Worm (Caenorhabditis elegans) whole organism, late embryonic: ENCODE measurements around the gene mcm-5.

Experiments used
- F13H6.1 ChIP-seq: sonication (generic microtip); optimal IDR thresholded peaks from 2 replicates; lab custom pipeline; 2016; ENCODE audit warnings: missing genetic modification characterization, missing compliant biosample characterization
- K02D7.2 ChIP-seq: sonication (generic microtip); optimal IDR thresholded peaks from 2 replicates; lab custom pipeline; 2017; ENCODE audit warnings: mild to moderate bottlenecking, missing genetic modification characterization, missing compliant biosample characterization
- ama-1 ChIP-seq: fragments of 150-350 bp; optimal IDR thresholded peaks from 2 replicates; lab custom pipeline; 2014
- ceh-19 ChIP-seq: fragments of 200-800 bp; sonication (Bioruptor generic); optimal IDR thresholded peaks from 2 replicates; lab custom pipeline; 2018; ENCODE audit warnings: mild to moderate bottlenecking, missing genetic modification characterization, missing compliant biosample characterization
- ceh-2 ChIP-seq: sonication (generic microtip); optimal IDR thresholded peaks from 2 replicates; lab custom pipeline; 2016; ENCODE audit warnings: missing genotype, missing genetic modification characterization, missing compliant biosample characterization
- ceh-22 ChIP-seq: sonication (generic microtip); optimal IDR thresholded peaks from 2 replicates; lab custom pipeline; 2017; ENCODE audit warnings: missing biosample characterization, missing genetic modification characterization
- ceh-24 ChIP-seq: sonication (generic microtip); optimal IDR thresholded peaks from 2 replicates; lab custom pipeline; 2016; ENCODE audit warnings: mild to moderate bottlenecking, missing genetic modification characterization, missing compliant biosample characterization
- ceh-31 ChIP-seq: sonication (generic microtip); optimal IDR thresholded peaks from 2 replicates; lab custom pipeline; 2016; ENCODE audit warnings: missing genetic modification characterization, missing compliant biosample characterization
- ceh-34 ChIP-seq: sonication (generic microtip); optimal IDR thresholded peaks from 2 replicates; lab custom pipeline; 2016; ENCODE audit warnings: mild to moderate bottlenecking, missing genetic modification characterization, missing compliant biosample characterization
- ceh-45 ChIP-seq: fragments of 200-800 bp; sonication (Bioruptor generic); IDR thresholded peaks from 2 replicates; pipeline ENCODE4 v1.3.6; 2022; ENCODE audit warnings: missing genetic modification reagents, missing genetic modification characterization, missing compliant biosample characterization
- ceh-6 ChIP-seq: fragments of 200-800 bp; sonication (Bioruptor generic); optimal IDR thresholded peaks from 2 replicates; lab custom pipeline; 2018; ENCODE audit warnings: mild to moderate bottlenecking, missing genetic modification characterization, missing compliant biosample characterization
- ets-4 ChIP-seq: sonication (generic microtip); optimal IDR thresholded peaks from 2 replicates; lab custom pipeline; 2016; ENCODE audit warnings: missing genetic modification characterization, missing compliant biosample characterization
- eyg-1 ChIP-seq: sonication (generic microtip); optimal IDR thresholded peaks from 2 replicates; lab custom pipeline; 2016; ENCODE audit warnings: missing genotype, missing genetic modification characterization, missing compliant biosample characterization
- fkh-10 ChIP-seq: fragments of 150-350 bp; optimal IDR thresholded peaks from 2 replicates; lab custom pipeline; 2014; ENCODE audit warnings: missing biosample characterization, missing genetic modification reagents, missing genetic modification characterization
- gmeb-2 ChIP-seq: sonication (generic microtip); optimal IDR thresholded peaks from 2 replicates; lab custom pipeline; 2016; ENCODE audit warnings: missing genetic modification characterization, inconsistent platforms, missing compliant biosample characterization
- hlh-13 ChIP-seq: fragments of 200-800 bp; sonication (Bioruptor generic); optimal IDR thresholded peaks from 2 replicates; lab custom pipeline; 2018; ENCODE audit warnings: mild to moderate bottlenecking, missing genetic modification characterization, missing compliant biosample characterization
- hlh-15 ChIP-seq: sonication (generic microtip); optimal IDR thresholded peaks from 2 replicates; lab custom pipeline; 2016; ENCODE audit warnings: missing genetic modification characterization, missing compliant biosample characterization
- hlh-30 ChIP-seq: sonication (generic microtip); optimal IDR thresholded peaks from 2 replicates; lab custom pipeline; 2017; ENCODE audit warnings: antibody characterized with exemption, missing genetic modification characterization, missing compliant biosample characterization; ENCODE audit not compliant: insufficient read depth
- lin-11 ChIP-seq: fragments of 200-800 bp; sonication (Bioruptor generic); optimal IDR thresholded peaks from 2 replicates; lab custom pipeline; 2018; ENCODE audit warnings: mild to moderate bottlenecking, missing genetic modification characterization, missing compliant biosample characterization
- nfya-1 ChIP-seq: sonication (generic microtip); optimal IDR thresholded peaks from 2 replicates; lab custom pipeline; 2017; ENCODE audit warnings: missing genetic modification characterization, mild to moderate bottlenecking, missing compliant biosample characterization, antibody characterized with exemption, moderate library complexity
- nhr-11 ChIP-seq: fragments of 150-350 bp; optimal IDR thresholded peaks from 2 replicates; lab custom pipeline; 2014; ENCODE audit warnings: missing biosample characterization, missing genetic modification characterization
- nhr-232 ChIP-seq: sonication (generic microtip); optimal IDR thresholded peaks from 2 replicates; lab custom pipeline; 2016; ENCODE audit warnings: missing genetic modification characterization, missing compliant biosample characterization
- pat-9 ChIP-seq: fragments of 200-800 bp; sonication (Bioruptor generic); optimal IDR thresholded peaks from 2 replicates; lab custom pipeline; 2018; ENCODE audit warnings: mild to moderate bottlenecking, missing genetic modification characterization, moderate library complexity, missing compliant biosample characterization
- pha-2 ChIP-seq: sonication (generic microtip); optimal IDR thresholded peaks from 2 replicates; lab custom pipeline; 2017; ENCODE audit warnings: mild to moderate bottlenecking, missing genetic modification characterization, missing compliant biosample characterization
- pha-4 ChIP-seq: fragments of 150-350 bp; optimal IDR thresholded peaks from 2 replicates; lab custom pipeline; 2018; ENCODE audit warnings: missing biosample characterization, missing genetic modification reagents, missing genetic modification characterization
- pqm-1 ChIP-seq: sonication (generic microtip); optimal IDR thresholded peaks from 2 replicates; lab custom pipeline; 2016; ENCODE audit warnings: missing genetic modification characterization, missing compliant biosample characterization
- pros-1 ChIP-seq: fragments of 150-350 bp; optimal IDR thresholded peaks from 2 replicates; lab custom pipeline; 2014; ENCODE audit warnings: missing biosample characterization, missing genetic modification reagents, missing genetic modification characterization
- ref-2 ChIP-seq: sonication (generic microtip); optimal IDR thresholded peaks from 2 replicates; lab custom pipeline; 2016; ENCODE audit warnings: missing genetic modification characterization, missing compliant biosample characterization
- rnt-1 ChIP-seq: sonication (generic microtip); optimal IDR thresholded peaks from 2 replicates; lab custom pipeline; 2016; ENCODE audit warnings: missing genetic modification characterization, missing compliant biosample characterization
- sdc-2 ChIP-seq: sonication (generic microtip); optimal IDR thresholded peaks from 2 replicates; lab custom pipeline; 2016; ENCODE audit warnings: missing genotype, missing genetic modification characterization, missing compliant biosample characterization
- sox-4 ChIP-seq: sonication (generic microtip); optimal IDR thresholded peaks from 2 replicates; lab custom pipeline; 2017; ENCODE audit warnings: mild to moderate bottlenecking, missing genetic modification characterization, inconsistent platforms, missing compliant biosample characterization
- unc-3 ChIP-seq, 2 experiments: fragments of 200-800 bp in 1 of 2; sonication (Bioruptor generic) in 1 of 2; sonication (generic microtip) in 1 of 2; conservative IDR thresholded peaks in 1 of 2; optimal IDR thresholded peaks in 1 of 2; 2 replicates each; pipeline versions ENCODE4 v1.3.6 to Lab custom; 2016 to 2022; ENCODE audit warnings: missing compliant biosample characterization in 2 of 2, missing genetic modification characterization in 2 of 2, missing genetic modification reagents in 1 of 2
- unc-55 ChIP-seq: sonication (generic microtip); optimal IDR thresholded peaks from 2 replicates; lab custom pipeline; 2017; ENCODE audit warnings: missing biosample characterization, missing genetic modification reagents, missing genetic modification characterization
- zip-5 ChIP-seq: sonication (generic microtip); optimal IDR thresholded peaks from 2 replicates; lab custom pipeline; 2016; ENCODE audit warnings: missing genetic modification characterization, missing compliant biosample characterization

mcm-5 gene

DNA sequence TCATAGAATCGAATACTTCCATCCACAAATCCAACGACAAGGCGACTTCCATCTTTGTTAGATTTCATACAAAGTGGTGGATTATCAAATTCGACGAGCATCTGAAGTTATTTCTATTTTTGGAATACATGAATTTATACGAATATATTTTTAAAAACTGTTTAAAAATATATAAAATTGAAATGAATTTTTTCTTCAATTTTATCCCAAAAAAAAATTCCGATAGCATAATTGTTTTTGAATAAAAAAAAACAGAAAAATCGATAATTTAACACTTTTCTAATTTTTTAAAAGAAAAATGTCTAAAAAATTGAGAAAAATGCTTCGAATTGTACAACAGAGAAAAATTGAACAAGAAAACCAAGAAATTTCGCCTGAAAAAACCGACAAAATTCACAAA lies 43.5 kb downstream of the mcm-5 start, which contains the start of gene Y44F5A.1:
Gene Y44F5A.1, minus strand, starts transcription at position 101 of the 400 bp plus-strand sequence.
- no peak for TF ChIP-seq ceh-34 (tag; lab: Kevin White, UChicago)
- TF ChIP-seq hlh-15 (tag; lab: Kevin White, UChicago), result no peak
- TF ChIP-seq ceh-24 (tag; lab: Kevin White, UChicago), result no peak
- no peak for TF ChIP-seq sdc-2 (tag; lab: Kevin White, UChicago)
- TF ChIP-seq pha-4 (tag; lab: Kevin White, UChicago), result no peak
- TF ChIP-seq nhr-232, result no peak
- no peak for TF ChIP-seq ceh-2 (tag; lab: Kevin White, UChicago)
- TF ChIP-seq fkh-10 (GFP tag; lab: Kevin White, UChicago), result no peak
- TF ChIP-seq ceh-6, result no peak
- no peak for TF ChIP-seq pha-2 (tag; lab: Kevin White, UChicago)
- TF ChIP-seq nhr-11 (tag; lab: Kevin White, UChicago), result no peak
- TF ChIP-seq unc-55, result no peak
- no peak for TF ChIP-seq lin-11 (tag; lab: Kevin White, UChicago)
- TF ChIP-seq sox-4 (tag; lab: Kevin White, UChicago), result no peak
- no peak for TF ChIP-seq nfya-1 (tag; lab: Kevin White, UChicago)
- no peak for TF ChIP-seq ceh-19
- no peak for TF ChIP-seq pat-9 (tag; lab: Kevin White, UChicago)
- TF ChIP-seq ceh-31, result no peak

DNA sequence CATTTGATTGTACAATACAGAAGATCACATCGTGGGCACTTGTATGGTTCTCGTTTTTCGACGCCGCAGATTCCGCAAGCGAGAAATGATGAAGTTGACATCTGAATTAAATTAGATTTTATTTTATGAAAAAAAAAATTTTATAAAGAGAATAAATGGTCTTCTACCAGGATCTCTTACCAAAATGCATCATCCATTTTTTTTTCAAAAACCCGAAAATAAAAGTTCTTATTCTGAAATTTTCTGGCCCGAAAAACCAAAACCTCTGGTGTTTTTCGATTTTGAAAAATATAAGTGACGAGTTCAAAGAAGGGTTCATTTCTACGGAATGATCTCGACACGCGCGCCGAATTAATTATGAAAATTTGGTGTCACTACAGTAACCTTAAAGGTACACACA lies 46.8 kb downstream of the mcm-5 start, which contains the start of gene zhit-2:
Gene zhit-2, minus strand, starts transcription at position 101 of the 400 bp plus-strand sequence.
- TF ChIP-seq pat-9 (tag; lab: Kevin White, UChicago), result no peak
- TF ChIP-seq ceh-24 (tag; lab: Kevin White, UChicago), result no peak
- TF ChIP-seq pqm-1, result no peak
- TF ChIP-seq ceh-34 (tag; lab: Kevin White, UChicago), result no peak
- TF ChIP-seq unc-3 (GFP tag; conservative IDR thresholded peaks at IDR 0.05; lab: Robert Waterston, UW), result no peak
- no peak for TF ChIP-seq unc-3 (tag; optimal IDR thresholded peaks at IDR 0.05; lab: Kevin White, UChicago)
- no peak for TF ChIP-seq eyg-1 (tag; lab: Kevin White, UChicago)
- no peak for TF ChIP-seq ceh-45 (GFP tag; lab: Robert Waterston, UW)
- no peak for TF ChIP-seq rnt-1 (tag; lab: Kevin White, UChicago)
- TF ChIP-seq gmeb-2 (tag; lab: Kevin White, UChicago), result no peak
- TF ChIP-seq pha-4 (tag; lab: Kevin White, UChicago), result no peak
- no peak for TF ChIP-seq hlh-30 (tag; lab: Kevin White, UChicago)
- no peak for TF ChIP-seq lin-11 (tag; lab: Kevin White, UChicago)
- TF ChIP-seq ceh-22 (tag; lab: Kevin White, UChicago), result no peak

DNA sequence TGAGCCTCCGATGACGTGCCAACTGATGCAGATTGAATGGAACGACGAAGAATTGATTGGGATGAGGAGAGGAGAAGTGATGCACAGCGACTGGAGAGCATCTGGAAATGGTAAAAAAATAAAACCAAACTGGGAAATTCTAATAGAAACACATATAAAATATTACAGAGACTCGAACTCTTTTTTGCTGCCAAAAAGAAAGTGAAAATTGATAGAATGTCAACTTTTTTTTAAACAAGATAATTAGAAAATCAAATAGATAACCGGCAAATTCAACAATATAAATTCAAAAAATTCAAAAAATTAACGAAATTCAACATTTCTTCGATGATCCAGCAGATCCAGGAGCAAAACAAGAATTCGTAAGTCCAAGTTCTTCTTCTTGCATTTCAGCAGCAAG lies 47.6 kb downstream of the mcm-5 start, which contains the start of gene mrpl-21:
Gene mrpl-21, minus strand, starts transcription at position 101 of the 400 bp plus-strand sequence.
- TF ChIP-seq ref-2 (no peak), K02D7.2 (tag; lab: Kevin White, UChicago) (no peak), unc-3 (GFP tag; conservative IDR thresholded peaks at IDR 0.05; lab: Robert Waterston, UW) (no peak), unc-3 (tag; optimal IDR thresholded peaks at IDR 0.05; lab: Kevin White, UChicago) (no peak), pat-9 (tag; lab: Kevin White, UChicago) (no peak), hlh-13 (GFP tag; lab: Kevin White, UChicago) (no peak), pros-1 (tag; lab: Kevin White, UChicago) (no peak), ceh-2 (tag; lab: Kevin White, UChicago) (no peak), ets-4 (tag; lab: Kevin White, UChicago) (no peak), nhr-11 (tag; lab: Kevin White, UChicago) (no peak), pha-4 (tag; lab: Kevin White, UChicago) (no peak), ceh-31 (no peak), F13H6.1 (tag; lab: Kevin White, UChicago) (no peak), ama-1 (lab: Kevin White, UChicago) (no peak), zip-5 (tag; lab: Kevin White, UChicago) (no peak), nhr-232 (no peak)
